Fruit fly (Drosophila melanogaster): ENCODE data around the gene Pxn.

Gene Pxn

DNA sequence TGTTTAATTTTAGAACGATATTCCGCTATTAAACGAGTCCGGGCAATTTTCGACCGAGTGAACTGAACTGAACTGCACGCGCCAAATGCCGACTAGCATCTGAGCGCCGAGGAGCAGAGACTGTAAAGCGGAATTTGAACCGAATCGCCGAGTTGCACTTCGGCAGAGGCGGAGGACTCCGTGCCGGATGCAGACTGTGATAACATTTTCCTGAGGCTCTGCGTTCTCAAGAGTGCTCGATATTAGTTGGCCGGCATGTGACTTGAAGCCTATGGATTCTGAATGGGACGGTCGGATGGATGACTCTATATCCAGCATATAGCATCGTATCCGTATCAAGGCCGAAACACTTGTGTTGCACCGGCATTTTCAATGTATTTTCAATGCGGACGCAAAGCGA is at the start of gene Pxn:
Gene Pxn (minus strand): TSS at position 101 of the 400 bp plus-strand sequence.
- TF ChIP-seq CTCF (optimal IDR thresholded peaks at IDR 0.05), result no peak
- TF ChIP-seq CG8478 (optimal IDR thresholded peaks at IDR 0.05), result no peak

- TF ChIP-seq CG8478 (optimal IDR thresholded peaks at IDR 0.05) (no peak), CTCF (optimal IDR thresholded peaks at IDR 0.05) (no peak)
These were observed 31.5 kb upstream of the Pxn start, which contains the start of gene CG33234 for dm6 chr3L:2661322-2661721. TSS of gene CG33234 (plus strand) at chr3L:2661622.

dm6 chr3L:2659339-2659738 is 29.5 kb upstream of the Pxn start, which contains the start of gene CG33233:
TSS of gene CG33233 (plus strand) at chr3L:2659639.
- TF ChIP-seq CTCF (optimal IDR thresholded peaks at IDR 0.05) (no peak), CG8478 (optimal IDR thresholded peaks at IDR 0.05) (no peak)

DNA sequence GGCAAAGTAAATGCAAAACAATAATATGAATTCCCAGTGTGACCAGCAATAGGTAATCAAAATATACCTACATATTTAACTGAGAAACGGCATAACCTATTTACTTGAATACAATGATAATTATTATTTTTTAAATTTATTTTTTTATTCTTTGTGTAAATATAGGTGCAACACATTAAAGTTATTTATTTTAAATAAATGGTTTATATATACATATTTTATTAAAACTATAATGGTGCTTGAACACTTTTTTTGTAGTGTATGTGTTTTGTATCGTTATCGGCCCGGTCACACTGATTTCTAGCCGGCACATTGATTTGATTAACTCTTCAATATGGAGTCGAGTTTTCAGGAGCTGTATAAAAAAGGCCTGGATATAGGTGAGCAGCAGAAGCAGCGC is 21.9 kb upstream of the Pxn start, which contains the start of the genes ProRS-m, CG42304 and Snup:
Gene ProRS-m (minus strand): TSS at position 51 of the 400 bp plus-strand sequence.
Gene CG42304 (plus strand): TSS at position 289 of the 400 bp plus-strand sequence.
Gene Snup (plus strand): TSS at position 289 of the 400 bp plus-strand sequence.
- TF ChIP-seq CG8478 (optimal IDR thresholded peaks at IDR 0.05) (no peak), CTCF (optimal IDR thresholded peaks at IDR 0.05) (no peak)

dm6 chr3L:2647523-2648378 is 17.9 kb upstream of the Pxn start, which contains the start of gene CG1246:
TSS of gene CG1246 (plus strand) at chr3L:2648048.
- TF ChIP-seq CG8478 (optimal IDR thresholded peaks at IDR 0.05) (no peak), CTCF (optimal IDR thresholded peaks at IDR 0.05) (no peak)

- TF ChIP-seq CG8478 (optimal IDR thresholded peaks at IDR 0.05) (no peak), CTCF (optimal IDR thresholded peaks at IDR 0.05) (no peak)
These were observed 15.2 kb upstream of the Pxn start, which contains the start of gene CG1143 for dm6 chr3L:2645068-2645467. TSS of gene CG1143 (plus strand) at chr3L:2645368.

- no peak for TF ChIP-seq CG8478 (optimal IDR thresholded peaks at IDR 0.05)
- TF ChIP-seq CTCF (optimal IDR thresholded peaks at IDR 0.05), result no peak
These were observed 13.5 kb upstream of the Pxn start, which contains the start of gene CG14949 for dm6 chr3L:2643324-2643723. TSS of gene CG14949 (minus strand) at chr3L:2643424.

dm6 chr3L:2636023-2636968 is 6.4 kb upstream of the Pxn start:
- TF ChIP-seq CG8478 (optimal IDR thresholded peaks at IDR 0.05), result no peak
- TF ChIP-seq CTCF (optimal IDR thresholded peaks at IDR 0.05), result no peak

DNA sequence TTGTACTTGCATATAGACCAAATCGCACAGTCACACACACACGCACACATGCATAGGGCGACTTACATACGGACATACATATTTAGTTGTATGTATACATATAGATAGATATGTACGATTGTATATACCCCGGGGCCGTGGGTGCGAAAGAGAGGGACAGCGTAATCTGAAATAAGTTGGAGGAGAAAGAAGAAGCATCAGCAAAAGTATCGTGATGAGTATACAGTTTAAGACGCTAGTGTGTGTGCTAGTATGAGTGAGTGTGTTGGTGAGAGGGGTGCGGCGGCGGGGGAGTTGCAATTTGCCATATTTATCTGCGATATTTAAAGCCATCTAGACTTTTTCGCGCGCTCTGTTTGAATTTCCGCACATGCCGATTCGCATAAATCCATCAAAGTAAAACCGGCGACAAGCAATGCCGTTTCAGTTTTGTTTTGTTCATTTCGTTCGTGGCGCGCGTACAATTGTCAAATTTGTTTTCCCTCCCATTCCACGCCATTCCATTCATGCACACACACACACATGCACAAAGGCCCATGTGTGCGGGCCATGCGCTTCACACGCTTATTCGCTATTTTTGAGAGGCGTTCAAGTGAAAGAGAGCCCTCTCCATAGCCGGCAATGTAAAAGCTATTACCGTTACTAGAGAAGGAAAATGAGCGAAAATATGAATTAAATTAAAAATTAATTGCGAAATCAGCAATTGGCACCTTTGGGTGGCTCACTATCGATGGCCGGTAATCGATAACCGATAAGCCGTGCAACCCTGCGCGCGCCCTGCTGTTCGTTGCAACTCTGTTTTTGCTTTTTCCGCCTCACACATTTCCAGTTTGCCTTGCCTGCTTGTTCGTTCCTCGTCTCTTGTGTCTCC is 5.3 kb upstream of the Pxn start:
- TF ChIP-seq CTCF (optimal IDR thresholded peaks at IDR 0.05) (no peak), CG8478 (optimal IDR thresholded peaks at IDR 0.05) (no peak)

- TF ChIP-seq CG8478 (optimal IDR thresholded peaks at IDR 0.05) (no peak), CTCF (optimal IDR thresholded peaks at IDR 0.05) (no peak)
These were observed 2.9 kb upstream of the Pxn start for dm6 chr3L:2632763-2633100.

DNA sequence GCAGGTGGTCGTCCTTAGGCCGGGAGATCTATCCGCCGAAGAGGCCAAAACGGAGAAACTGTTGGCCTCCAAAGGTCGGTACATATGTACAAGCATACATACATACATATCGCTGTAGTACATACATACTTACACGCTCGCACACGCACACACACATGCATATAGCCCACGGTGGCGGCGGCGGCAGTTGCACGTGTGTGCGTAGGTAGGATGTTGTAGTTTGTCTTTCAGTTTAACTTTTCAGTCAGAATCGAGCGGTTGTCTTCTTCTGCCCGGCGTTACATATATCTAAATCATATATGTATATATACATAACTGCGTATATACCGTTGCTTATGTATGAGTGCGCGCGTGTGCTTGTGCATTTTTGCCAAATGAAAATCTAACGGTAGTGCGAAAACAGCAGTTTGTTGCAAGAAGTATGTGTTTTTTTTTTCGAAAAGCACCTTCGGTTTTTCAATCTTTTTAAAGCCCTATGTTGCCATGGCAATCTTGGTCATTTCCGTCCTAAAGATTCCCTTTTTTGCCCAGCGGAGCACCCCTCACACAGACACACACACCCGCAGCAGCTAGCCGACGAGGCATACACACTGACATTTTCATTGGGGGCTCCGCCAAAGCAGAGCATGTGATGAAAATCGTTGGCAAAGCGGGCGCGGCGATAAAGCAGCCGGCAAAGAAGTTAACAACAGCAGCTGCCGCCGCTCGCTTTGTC is 2.3 kb upstream of the Pxn start:
- no peak for TF ChIP-seq CG8478 (optimal IDR thresholded peaks at IDR 0.05)
- no peak for TF ChIP-seq CTCF (optimal IDR thresholded peaks at IDR 0.05)

DNA sequence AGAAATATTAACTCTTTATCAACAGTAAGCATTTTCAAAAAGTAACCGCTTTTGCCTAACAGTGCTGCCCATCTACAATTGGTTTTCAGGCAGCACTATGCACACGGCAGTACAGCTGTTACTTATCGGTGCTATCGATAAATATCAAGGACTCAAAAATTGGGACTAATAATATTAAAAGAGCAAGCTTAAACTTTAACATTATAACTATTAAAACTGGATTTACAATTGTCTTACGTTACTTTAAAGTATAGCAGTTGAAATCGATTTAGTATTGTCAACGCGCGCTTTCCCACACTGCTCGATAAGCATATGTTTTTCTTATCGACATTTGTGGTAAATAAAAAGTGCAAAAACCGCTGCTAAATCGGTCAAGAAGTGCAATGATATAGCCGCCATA is 1.5 kb upstream of the Pxn start, which contains the start of the genes CG42245 and MEP-1:
Gene CG42245 (plus strand): TSS at position 310 of the 400 bp plus-strand sequence.
Gene MEP-1 (plus strand): TSS at position 310 of the 400 bp plus-strand sequence.
- TF ChIP-seq CTCF (optimal IDR thresholded peaks at IDR 0.05) (no peak), CG8478 (optimal IDR thresholded peaks at IDR 0.05) (no peak)

DNA sequence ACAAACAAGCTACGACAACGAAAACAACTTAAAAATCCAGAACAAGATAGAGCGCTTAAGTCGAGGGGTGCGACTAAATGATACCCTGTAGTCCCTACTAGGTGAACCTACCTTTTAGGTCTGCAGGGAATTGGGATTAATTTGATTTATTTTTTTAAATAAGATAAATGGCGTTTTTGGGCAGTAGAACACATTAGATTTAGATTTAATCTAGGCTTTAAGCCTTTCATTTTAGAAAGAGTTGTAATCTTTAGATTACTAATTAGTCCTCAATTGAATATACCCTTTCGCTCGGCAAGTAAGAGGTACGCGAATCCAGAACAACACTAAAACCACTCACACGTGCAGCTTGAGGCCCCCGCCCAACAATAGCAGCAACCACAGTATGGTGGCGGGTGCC is 15.6 kb downstream of the Pxn start:
- TF ChIP-seq CTCF (optimal IDR thresholded peaks at IDR 0.05) (no peak), CG8478 (optimal IDR thresholded peaks at IDR 0.05) (no peak)
